Fruit fly (Drosophila melanogaster) whole organism, embryonic: ENCODE data around the gene CG4456.

Experiments used
- CG3281 ChIP-seq: fragments of 200-800 bp; sonication (Bioruptor generic); optimal IDR thresholded peaks from 3 replicates; lab custom pipeline; 2017; ENCODE audit warnings: missing biosample characterization, mild to moderate bottlenecking, missing genetic modification characterization
- Dbx ChIP-seq: fragments of 200-800 bp; sonication (Bioruptor generic); IDR thresholded peaks from 3 replicates; pipeline ENCODE4 v1.3.6; 2022; ENCODE audit warnings: missing biosample characterization, missing genetic modification characterization
- Nf-YB ChIP-seq: fragments of 200-800 bp; sonication (Bioruptor generic); optimal IDR thresholded peaks from 3 replicates; lab custom pipeline; 2019; ENCODE audit warnings: missing biosample characterization, mild to moderate bottlenecking, missing genetic modification characterization, moderate library complexity
- disco-r ChIP-seq: fragments of 200-800 bp; sonication (Bioruptor generic); optimal IDR thresholded peaks from 2 replicates; lab custom pipeline; 2016; ENCODE audit warnings: missing biosample characterization, missing genetic modification characterization
- jing ChIP-seq: fragments of 200-800 bp; sonication (Bioruptor generic); optimal IDR thresholded peaks from 2 replicates; lab custom pipeline; 2018; ENCODE audit warnings: missing biosample characterization, mild to moderate bottlenecking, missing genetic modification characterization
- lab ChIP-seq: fragments of 200-800 bp; sonication (Bioruptor generic); optimal IDR thresholded peaks from 3 replicates; lab custom pipeline; 2017; ENCODE audit warnings: missing biosample characterization, missing genetic modification characterization, mild to moderate bottlenecking, moderate library complexity, missing genetic modification reagents
- org-1 ChIP-seq: fragments of 200-800 bp; sonication (Bioruptor generic); optimal IDR thresholded peaks from 2 replicates; lab custom pipeline; 2017; ENCODE audit warnings: missing biosample characterization, missing genetic modification characterization
- p53 ChIP-seq: fragments of 200-800 bp; sonication (Bioruptor generic); optimal IDR thresholded peaks from 2 replicates; lab custom pipeline; 2016; ENCODE audit warnings: missing biosample characterization, missing genetic modification characterization
- psq ChIP-seq: fragments of 200-800 bp; sonication (Bioruptor generic); optimal IDR thresholded peaks from 2 replicates; lab custom pipeline; 2017; ENCODE audit warnings: missing biosample characterization, missing genetic modification characterization
- repo ChIP-seq: fragments of 200-800 bp; sonication (Bioruptor generic); optimal IDR thresholded peaks from 2 replicates; lab custom pipeline; 2016; ENCODE audit warnings: missing biosample characterization, missing genetic modification characterization
- trh ChIP-seq: fragments of 200-800 bp; sonication (Bioruptor generic); optimal IDR thresholded peaks from 2 replicates; lab custom pipeline; 2016; ENCODE audit warnings: missing biosample characterization, missing genetic modification characterization

dm6 chr3L:9410754-9411423, 38.4 kb downstream of the CG4456 start, which contains the start of the genes CG4022 and Cpsf5:
- TF ChIP-seq CG3281 (GFP tag; lab: Kevin White, UChicago) (peak; percentile 79), Nf-YB (GFP tag; lab: Kevin White, UChicago) (peak; percentile 70), repo (peak; percentile 2), disco-r (GFP tag; lab: Kevin White, UChicago) (no peak), Dbx (GFP tag; lab: Robert Waterston, UW) (peak; percentile 93), lab (GFP tag; lab: Kevin White, UChicago) (peak; percentile 88), org-1 (peak; percentile 45), p53 (GFP tag; lab: Kevin White, UChicago) (no peak), psq (GFP tag; lab: Kevin White, UChicago) (no peak), jing (GFP tag; lab: Kevin White, UChicago) (peak; percentile 12), trh (GFP tag; lab: Kevin White, UChicago) (peak; percentile 65)
